Worm (Caenorhabditis elegans) whole organism, late embryonic: ENCODE measurements around the gene cox-11.
A peak's percentile ranks its signal among the peaks of the same experiment; 100 is the strongest.

Experiments used
- C08G9.2 ChIP-seq: sonication (generic microtip); optimal IDR thresholded peaks from 2 replicates; lab custom pipeline; 2016; ENCODE audit warnings: mild to moderate bottlenecking, missing genetic modification characterization, moderate library complexity, missing compliant biosample characterization
- C38D4.7 ChIP-seq: fragments of 200-800 bp; sonication (Bioruptor generic); optimal IDR thresholded peaks from 2 replicates; lab custom pipeline; 2018; ENCODE audit warnings: mild to moderate bottlenecking, missing genetic modification characterization, moderate library complexity, missing compliant biosample characterization
- T23F11.4 ChIP-seq: fragments of 200-800 bp; sonication (Bioruptor generic); optimal IDR thresholded peaks from 2 replicates; lab custom pipeline; 2018; ENCODE audit warnings: mild to moderate bottlenecking, missing genetic modification characterization, missing compliant biosample characterization
- ama-1 ChIP-seq: fragments of 150-350 bp; optimal IDR thresholded peaks from 2 replicates; lab custom pipeline; 2014
- ceh-18 ChIP-seq: sonication (generic microtip); optimal IDR thresholded peaks from 2 replicates; lab custom pipeline; 2016; ENCODE audit warnings: missing genetic modification characterization, missing compliant biosample characterization
- ceh-19 ChIP-seq: fragments of 200-800 bp; sonication (Bioruptor generic); optimal IDR thresholded peaks from 2 replicates; lab custom pipeline; 2018; ENCODE audit warnings: mild to moderate bottlenecking, missing genetic modification characterization, missing compliant biosample characterization
- ceh-2 ChIP-seq: sonication (generic microtip); optimal IDR thresholded peaks from 2 replicates; lab custom pipeline; 2016; ENCODE audit warnings: missing genotype, missing genetic modification characterization, missing compliant biosample characterization
- ceh-22 ChIP-seq: sonication (generic microtip); optimal IDR thresholded peaks from 2 replicates; lab custom pipeline; 2017; ENCODE audit warnings: missing biosample characterization, missing genetic modification characterization
- ceh-31 ChIP-seq: sonication (generic microtip); optimal IDR thresholded peaks from 2 replicates; lab custom pipeline; 2016; ENCODE audit warnings: missing genetic modification characterization, missing compliant biosample characterization
- ceh-45 ChIP-seq: fragments of 200-800 bp; sonication (Bioruptor generic); IDR thresholded peaks from 2 replicates; pipeline ENCODE4 v1.3.6; 2022; ENCODE audit warnings: missing genetic modification reagents, missing genetic modification characterization, missing compliant biosample characterization
- ceh-48 ChIP-seq: sonication (generic microtip); optimal IDR thresholded peaks from 2 replicates; lab custom pipeline; 2016; ENCODE audit warnings: missing genetic modification characterization, inconsistent platforms, missing compliant biosample characterization
- che-1 ChIP-seq: sonication (generic microtip); optimal IDR thresholded peaks from 2 replicates; lab custom pipeline; 2016; ENCODE audit warnings: mild to moderate bottlenecking, missing genetic modification characterization, missing compliant biosample characterization
- dmd-4 ChIP-seq: sonication (generic microtip); optimal IDR thresholded peaks from 2 replicates; lab custom pipeline; 2016; ENCODE audit warnings: borderline replicate concordance, missing genetic modification characterization, missing compliant biosample characterization
- elt-4 ChIP-seq: sonication (generic microtip); optimal IDR thresholded peaks from 2 replicates; lab custom pipeline; 2016; ENCODE audit warnings: missing genetic modification characterization, missing compliant biosample characterization
- fax-1 ChIP-seq: sonication (generic microtip); optimal IDR thresholded peaks from 2 replicates; lab custom pipeline; 2016; ENCODE audit warnings: missing genotype, missing genetic modification characterization, missing compliant biosample characterization
- fkh-10 ChIP-seq: fragments of 150-350 bp; optimal IDR thresholded peaks from 2 replicates; lab custom pipeline; 2014; ENCODE audit warnings: missing biosample characterization, missing genetic modification reagents, missing genetic modification characterization
- fkh-6 ChIP-seq: sonication (generic microtip); optimal IDR thresholded peaks from 2 replicates; lab custom pipeline; 2016; ENCODE audit warnings: missing genetic modification characterization, missing compliant biosample characterization
- hlh-15 ChIP-seq: sonication (generic microtip); optimal IDR thresholded peaks from 2 replicates; lab custom pipeline; 2016; ENCODE audit warnings: missing genetic modification characterization, missing compliant biosample characterization
- hlh-30 ChIP-seq: sonication (generic microtip); optimal IDR thresholded peaks from 2 replicates; lab custom pipeline; 2017; ENCODE audit warnings: antibody characterized with exemption, missing genetic modification characterization, missing compliant biosample characterization; ENCODE audit not compliant: insufficient read depth
- lim-6 ChIP-seq: sonication (generic microtip); optimal IDR thresholded peaks from 2 replicates; lab custom pipeline; 2016; ENCODE audit warnings: missing genetic modification characterization, missing compliant biosample characterization
- lin-11 ChIP-seq: fragments of 200-800 bp; sonication (Bioruptor generic); optimal IDR thresholded peaks from 2 replicates; lab custom pipeline; 2018; ENCODE audit warnings: mild to moderate bottlenecking, missing genetic modification characterization, missing compliant biosample characterization
- madf-2 ChIP-seq: sonication (generic microtip); optimal IDR thresholded peaks from 2 replicates; lab custom pipeline; 2017; ENCODE audit warnings: missing genetic modification characterization, missing compliant biosample characterization
- mec-3 ChIP-seq: sonication (generic microtip); optimal IDR thresholded peaks from 2 replicates; lab custom pipeline; 2016; ENCODE audit warnings: borderline replicate concordance, missing genetic modification characterization, missing compliant biosample characterization
- nfya-1 ChIP-seq: sonication (generic microtip); optimal IDR thresholded peaks from 2 replicates; lab custom pipeline; 2017; ENCODE audit warnings: missing genetic modification characterization, mild to moderate bottlenecking, missing compliant biosample characterization, antibody characterized with exemption, moderate library complexity
- npax-4 ChIP-seq: sonication (generic microtip); optimal IDR thresholded peaks from 2 replicates; lab custom pipeline; 2016; ENCODE audit warnings: missing genetic modification characterization, missing compliant biosample characterization
- odd-2 ChIP-seq: sonication (generic microtip); optimal IDR thresholded peaks from 2 replicates; lab custom pipeline; 2017; ENCODE audit warnings: antibody characterized with exemption, mild to moderate bottlenecking, missing genetic modification characterization, missing compliant biosample characterization
- pag-3 ChIP-seq: sonication (generic microtip); optimal IDR thresholded peaks from 2 replicates; lab custom pipeline; 2016; ENCODE audit warnings: missing compliant biosample characterization, missing genetic modification characterization, borderline replicate concordance
- pax-1 ChIP-seq: fragments of 150-350 bp; optimal IDR thresholded peaks from 2 replicates; lab custom pipeline; 2014; ENCODE audit warnings: missing biosample characterization, missing genetic modification characterization
- pha-2 ChIP-seq: sonication (generic microtip); optimal IDR thresholded peaks from 2 replicates; lab custom pipeline; 2017; ENCODE audit warnings: mild to moderate bottlenecking, missing genetic modification characterization, missing compliant biosample characterization
- pha-4 ChIP-seq: fragments of 150-350 bp; optimal IDR thresholded peaks from 2 replicates; lab custom pipeline; 2018; ENCODE audit warnings: missing biosample characterization, missing genetic modification reagents, missing genetic modification characterization
- pqm-1 ChIP-seq: sonication (generic microtip); optimal IDR thresholded peaks from 2 replicates; lab custom pipeline; 2016; ENCODE audit warnings: missing genetic modification characterization, missing compliant biosample characterization
- pros-1 ChIP-seq: fragments of 150-350 bp; optimal IDR thresholded peaks from 2 replicates; lab custom pipeline; 2014; ENCODE audit warnings: missing biosample characterization, missing genetic modification reagents, missing genetic modification characterization
- ref-2 ChIP-seq: sonication (generic microtip); optimal IDR thresholded peaks from 2 replicates; lab custom pipeline; 2016; ENCODE audit warnings: missing genetic modification characterization, missing compliant biosample characterization
- rnt-1 ChIP-seq: sonication (generic microtip); optimal IDR thresholded peaks from 2 replicates; lab custom pipeline; 2016; ENCODE audit warnings: missing genetic modification characterization, missing compliant biosample characterization
- sox-4 ChIP-seq: sonication (generic microtip); optimal IDR thresholded peaks from 2 replicates; lab custom pipeline; 2017; ENCODE audit warnings: mild to moderate bottlenecking, missing genetic modification characterization, inconsistent platforms, missing compliant biosample characterization
- unc-42 ChIP-seq: sonication (generic microtip); optimal IDR thresholded peaks from 2 replicates; lab custom pipeline; 2016; ENCODE audit warnings: missing genotype, missing genetic modification characterization, missing compliant biosample characterization
- unc-55 ChIP-seq: sonication (generic microtip); optimal IDR thresholded peaks from 2 replicates; lab custom pipeline; 2017; ENCODE audit warnings: missing biosample characterization, missing genetic modification reagents, missing genetic modification characterization
- unc-86 ChIP-seq: sonication (generic microtip); optimal IDR thresholded peaks from 2 replicates; lab custom pipeline; 2016; ENCODE audit warnings: missing genetic modification characterization, missing compliant biosample characterization
- zip-5 ChIP-seq: sonication (generic microtip); optimal IDR thresholded peaks from 2 replicates; lab custom pipeline; 2016; ENCODE audit warnings: missing genetic modification characterization, missing compliant biosample characterization

cox-11 gene

ce11 chrIV:13255886-13256285 is 11.8 kb downstream of the cox-11 start, which contains the start of gene bus-12:
Gene bus-12, plus strand, starts transcription at chrIV:13256186.
- TF ChIP-seq pros-1 (tag; lab: Kevin White, UChicago) (no peak), pqm-1 (tag; lab: Kevin White, UChicago) (no peak), unc-86 (tag; lab: Kevin White, UChicago) (no peak), ceh-48 (no peak), ref-2 (tag; lab: Kevin White, UChicago) (no peak), dmd-4 (tag; lab: Kevin White, UChicago) (no peak), unc-55 (GFP tag; lab: Kevin White, UChicago) (no peak)
- TF ChIP-seq, all 69 proteins: peak for 0

- TF ChIP-seq unc-55 (GFP tag; lab: Kevin White, UChicago) (no peak), pag-3 (no peak), pqm-1 (tag; lab: Kevin White, UChicago) (no peak), npax-4 (tag; lab: Kevin White, UChicago) (no peak), mec-3 (tag; lab: Kevin White, UChicago) (no peak), lim-6 (tag; lab: Kevin White, UChicago) (no peak), madf-2 (tag; lab: Kevin White, UChicago) (no peak), pros-1 (tag; lab: Kevin White, UChicago) (no peak)
These were observed 14.7 kb downstream of the cox-11 start, which contains the start of gene JC8.16 for ce11 chrIV:13258872-13259271. Gene JC8.16, plus strand, starts transcription at chrIV:13259172.

- TF ChIP-seq ceh-45 = no peak
- no peak for TF ChIP-seq pha-4
- TF ChIP-seq hlh-15 (tag; lab: Kevin White, UChicago) = no peak
- no peak for TF ChIP-seq T23F11.4
- TF ChIP-seq sox-4 (tag; lab: Kevin White, UChicago) = no peak
- no peak for TF ChIP-seq ceh-48
- no peak for TF ChIP-seq ceh-22 (tag; lab: Kevin White, UChicago)
- TF ChIP-seq ceh-19 (GFP tag; lab: Kevin White, UChicago) = no peak
- TF ChIP-seq ama-1 = no peak
- no peak for TF ChIP-seq lin-11 (tag; lab: Kevin White, UChicago)
- TF ChIP-seq pax-1 (tag; lab: Kevin White, UChicago) = no peak
- TF ChIP-seq fkh-10 (GFP tag; lab: Kevin White, UChicago) = no peak
- TF ChIP-seq odd-2 (tag; lab: Kevin White, UChicago) = no peak
These were observed 17.7 kb downstream of the cox-11 start for ce11 chrIV:13261778-13262177.

- TF ChIP-seq ceh-2 (tag; lab: Kevin White, UChicago) = peak; percentile 29
These were observed 18.7 kb downstream of the cox-11 start for ce11 chrIV:13262849-13263248.

- TF ChIP-seq nfya-1 (tag; lab: Kevin White, UChicago) (peak; percentile 84), ceh-31 (tag; lab: Kevin White, UChicago) (no peak), fax-1 (tag; lab: Kevin White, UChicago) (no peak)
These were observed 24.3 kb downstream of the cox-11 start for ce11 chrIV:13268385-13268784.

- peak; percentile 36 for TF ChIP-seq unc-42 (tag; lab: Kevin White, UChicago)
- TF ChIP-seq C08G9.2 (tag; lab: Kevin White, UChicago) = no peak
- TF ChIP-seq zip-5 (tag; lab: Kevin White, UChicago) = no peak
- TF ChIP-seq ama-1 = no peak
- TF ChIP-seq ceh-48 = no peak
- no peak for TF ChIP-seq unc-55 (GFP tag; lab: Kevin White, UChicago)
- TF ChIP-seq hlh-30 (tag; lab: Kevin White, UChicago) = no peak
- TF ChIP-seq fkh-6 (tag; lab: Kevin White, UChicago) = no peak
- no peak for TF ChIP-seq che-1 (tag; lab: Kevin White, UChicago)
- no peak for TF ChIP-seq mec-3 (tag; lab: Kevin White, UChicago)
- TF ChIP-seq sox-4 (tag; lab: Kevin White, UChicago) = no peak
- no peak for TF ChIP-seq pha-2 (tag; lab: Kevin White, UChicago)
- TF ChIP-seq dmd-4 (tag; lab: Kevin White, UChicago) = no peak
- no peak for TF ChIP-seq ceh-19 (GFP tag; lab: Kevin White, UChicago)
- no peak for TF ChIP-seq madf-2 (tag; lab: Kevin White, UChicago)
- no peak for TF ChIP-seq elt-4 (tag; lab: Kevin White, UChicago)
- TF ChIP-seq fax-1 (tag; lab: Kevin White, UChicago) = peak; percentile 44
- no peak for TF ChIP-seq npax-4 (tag; lab: Kevin White, UChicago)
- no peak for TF ChIP-seq ceh-2 (tag; lab: Kevin White, UChicago)
- no peak for TF ChIP-seq C38D4.7 (GFP tag; lab: Kevin White, UChicago)
- TF ChIP-seq ceh-31 (tag; lab: Kevin White, UChicago) = peak; percentile 22
- TF ChIP-seq nfya-1 (tag; lab: Kevin White, UChicago) = peak; percentile 17
- no peak for TF ChIP-seq rnt-1 (tag; lab: Kevin White, UChicago)
- TF ChIP-seq odd-2 (tag; lab: Kevin White, UChicago) = no peak
- TF ChIP-seq ceh-18 = peak; percentile 12
These were observed 28.4 kb downstream of the cox-11 start, which contains the start of gene unc-26 for ce11 chrIV:13272494-13272893. Gene unc-26, minus strand, starts transcription at chrIV:13272516.
